Worm (Caenorhabditis elegans) whole organism, late embryonic: ENCODE results near the gene tdo-2.

Source experiments
- C38D4.7 ChIP-seq: fragments of 200-800 bp; sonication (Bioruptor generic); optimal IDR thresholded peaks from 2 replicates; lab custom pipeline; 2018; ENCODE audit warnings: mild to moderate bottlenecking, missing genetic modification characterization, moderate library complexity, missing compliant biosample characterization
- F13H6.1 ChIP-seq: sonication (generic microtip); optimal IDR thresholded peaks from 2 replicates; lab custom pipeline; 2016; ENCODE audit warnings: missing genetic modification characterization, missing compliant biosample characterization
- K09A11.1 ChIP-seq: sonication (generic microtip); optimal IDR thresholded peaks from 2 replicates; lab custom pipeline; 2017; ENCODE audit warnings: antibody characterized with exemption, mild to moderate bottlenecking, missing genetic modification characterization, missing compliant biosample characterization; ENCODE audit not compliant: insufficient read depth
- T23F11.4 ChIP-seq: fragments of 200-800 bp; sonication (Bioruptor generic); optimal IDR thresholded peaks from 2 replicates; lab custom pipeline; 2018; ENCODE audit warnings: mild to moderate bottlenecking, missing genetic modification characterization, missing compliant biosample characterization
- ahr-1 ChIP-seq: sonication (generic microtip); optimal IDR thresholded peaks from 2 replicates; lab custom pipeline; 2016; ENCODE audit warnings: missing genetic modification characterization, missing compliant biosample characterization
- ceh-18 ChIP-seq: sonication (generic microtip); optimal IDR thresholded peaks from 2 replicates; lab custom pipeline; 2016; ENCODE audit warnings: missing genetic modification characterization, missing compliant biosample characterization
- ceh-19 ChIP-seq: fragments of 200-800 bp; sonication (Bioruptor generic); optimal IDR thresholded peaks from 2 replicates; lab custom pipeline; 2018; ENCODE audit warnings: mild to moderate bottlenecking, missing genetic modification characterization, missing compliant biosample characterization
- ceh-2 ChIP-seq: sonication (generic microtip); optimal IDR thresholded peaks from 2 replicates; lab custom pipeline; 2016; ENCODE audit warnings: missing genotype, missing genetic modification characterization, missing compliant biosample characterization
- ceh-30 ChIP-seq: fragments of 150-350 bp; optimal IDR thresholded peaks from 2 replicates; lab custom pipeline; 2014; ENCODE audit warnings: missing biosample characterization, missing genetic modification characterization
- ceh-9 ChIP-seq: sonication (generic microtip); optimal IDR thresholded peaks from 2 replicates; lab custom pipeline; 2016; ENCODE audit warnings: mild to moderate bottlenecking, missing genetic modification characterization, inconsistent platforms, missing compliant biosample characterization
- che-1 ChIP-seq: sonication (generic microtip); optimal IDR thresholded peaks from 2 replicates; lab custom pipeline; 2016; ENCODE audit warnings: mild to moderate bottlenecking, missing genetic modification characterization, missing compliant biosample characterization
- dmd-4 ChIP-seq: sonication (generic microtip); optimal IDR thresholded peaks from 2 replicates; lab custom pipeline; 2016; ENCODE audit warnings: borderline replicate concordance, missing genetic modification characterization, missing compliant biosample characterization
- dve-1 ChIP-seq: sonication (generic microtip); optimal IDR thresholded peaks from 2 replicates; lab custom pipeline; 2017; ENCODE audit warnings: antibody characterized with exemption, mild to moderate bottlenecking, missing genetic modification characterization, missing compliant biosample characterization
- elt-2 ChIP-seq: sonication (generic microtip); optimal IDR thresholded peaks from 2 replicates; lab custom pipeline; 2016; ENCODE audit warnings: missing genetic modification reagents, missing genetic modification characterization, missing compliant biosample characterization
- elt-4 ChIP-seq: sonication (generic microtip); optimal IDR thresholded peaks from 2 replicates; lab custom pipeline; 2016; ENCODE audit warnings: missing genetic modification characterization, missing compliant biosample characterization
- ets-4 ChIP-seq: sonication (generic microtip); optimal IDR thresholded peaks from 2 replicates; lab custom pipeline; 2016; ENCODE audit warnings: missing genetic modification characterization, missing compliant biosample characterization
- fax-1 ChIP-seq: sonication (generic microtip); optimal IDR thresholded peaks from 2 replicates; lab custom pipeline; 2016; ENCODE audit warnings: missing genotype, missing genetic modification characterization, missing compliant biosample characterization
- fkh-6 ChIP-seq: sonication (generic microtip); optimal IDR thresholded peaks from 2 replicates; lab custom pipeline; 2016; ENCODE audit warnings: missing genetic modification characterization, missing compliant biosample characterization
- gmeb-2 ChIP-seq: sonication (generic microtip); optimal IDR thresholded peaks from 2 replicates; lab custom pipeline; 2016; ENCODE audit warnings: missing genetic modification characterization, inconsistent platforms, missing compliant biosample characterization
- hlh-30 ChIP-seq: sonication (generic microtip); optimal IDR thresholded peaks from 2 replicates; lab custom pipeline; 2017; ENCODE audit warnings: antibody characterized with exemption, missing genetic modification characterization, missing compliant biosample characterization; ENCODE audit not compliant: insufficient read depth
- lim-6 ChIP-seq: sonication (generic microtip); optimal IDR thresholded peaks from 2 replicates; lab custom pipeline; 2016; ENCODE audit warnings: missing genetic modification characterization, missing compliant biosample characterization
- lin-11 ChIP-seq: fragments of 200-800 bp; sonication (Bioruptor generic); optimal IDR thresholded peaks from 2 replicates; lab custom pipeline; 2018; ENCODE audit warnings: mild to moderate bottlenecking, missing genetic modification characterization, missing compliant biosample characterization
- mec-3 ChIP-seq: sonication (generic microtip); optimal IDR thresholded peaks from 2 replicates; lab custom pipeline; 2016; ENCODE audit warnings: borderline replicate concordance, missing genetic modification characterization, missing compliant biosample characterization
- odd-2 ChIP-seq: sonication (generic microtip); optimal IDR thresholded peaks from 2 replicates; lab custom pipeline; 2017; ENCODE audit warnings: antibody characterized with exemption, mild to moderate bottlenecking, missing genetic modification characterization, missing compliant biosample characterization
- pag-3 ChIP-seq: sonication (generic microtip); optimal IDR thresholded peaks from 2 replicates; lab custom pipeline; 2016; ENCODE audit warnings: missing compliant biosample characterization, missing genetic modification characterization, borderline replicate concordance
- pax-1 ChIP-seq: fragments of 150-350 bp; optimal IDR thresholded peaks from 2 replicates; lab custom pipeline; 2014; ENCODE audit warnings: missing biosample characterization, missing genetic modification characterization
- pha-4 ChIP-seq: fragments of 150-350 bp; optimal IDR thresholded peaks from 2 replicates; lab custom pipeline; 2018; ENCODE audit warnings: missing biosample characterization, missing genetic modification reagents, missing genetic modification characterization
- sox-2 ChIP-seq: fragments of 200-800 bp; sonication (Bioruptor generic); IDR thresholded peaks from 2 replicates; pipeline ENCODE4 v1.3.6; 2022; ENCODE audit warnings: missing genetic modification reagents, missing genetic modification characterization, missing compliant biosample characterization
- syd-9 ChIP-seq: sonication (generic microtip); optimal IDR thresholded peaks from 2 replicates; lab custom pipeline; 2016; ENCODE audit warnings: mild to moderate bottlenecking, missing genetic modification characterization, moderate library complexity, missing compliant biosample characterization
- tbx-7 ChIP-seq: sonication (generic microtip); optimal IDR thresholded peaks from 2 replicates; lab custom pipeline; 2016; ENCODE audit warnings: missing genotype, missing genetic modification characterization, missing compliant biosample characterization
- unc-55 ChIP-seq: sonication (generic microtip); optimal IDR thresholded peaks from 2 replicates; lab custom pipeline; 2017; ENCODE audit warnings: missing biosample characterization, missing genetic modification reagents, missing genetic modification characterization

Gene tdo-2

DNA sequence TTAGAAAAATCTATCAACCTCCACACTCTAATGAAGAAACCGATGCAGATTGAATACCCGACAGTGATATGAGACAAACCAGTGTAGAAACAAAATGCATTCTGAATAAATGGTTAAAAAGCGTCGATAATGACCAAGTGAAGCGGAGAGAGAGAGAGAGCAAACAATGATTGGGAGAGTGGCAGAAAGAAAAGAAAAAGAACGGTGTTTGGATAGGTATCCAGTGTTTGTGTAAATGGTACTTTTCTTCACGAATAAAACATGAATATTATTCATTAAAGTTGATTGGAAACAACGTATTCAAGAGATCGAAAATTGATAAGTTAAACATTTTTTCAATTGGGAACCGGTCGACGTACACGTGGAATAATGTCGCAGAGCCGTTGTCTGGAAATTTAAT, 50.3 kb downstream of the tdo-2 start, which contains the start of gene F01F1.15:
TSS of gene F01F1.15 (minus strand) at position 101 of the 400 bp plus-strand sequence.
- TF ChIP-seq elt-2 (tag; lab: Kevin White, UChicago), result no peak
- TF ChIP-seq ceh-19 (GFP tag; lab: Kevin White, UChicago), result no peak
- no peak for TF ChIP-seq mec-3
- no peak for TF ChIP-seq fax-1 (tag; lab: Kevin White, UChicago)
- TF ChIP-seq pag-3, result no peak
- no peak for TF ChIP-seq ets-4
- no peak for TF ChIP-seq hlh-30 (tag; lab: Kevin White, UChicago)
- TF ChIP-seq tbx-7 (tag; lab: Kevin White, UChicago), result no peak
- TF ChIP-seq ceh-2 (tag; lab: Kevin White, UChicago), result no peak
- TF ChIP-seq ceh-30 (tag; lab: Kevin White, UChicago), result no peak
- no peak for TF ChIP-seq pax-1
- no peak for TF ChIP-seq odd-2 (tag; lab: Kevin White, UChicago)
- TF ChIP-seq lim-6, result no peak
- TF ChIP-seq K09A11.1, result no peak
- no peak for TF ChIP-seq ahr-1 (tag; lab: Kevin White, UChicago)
- no peak for TF ChIP-seq syd-9 (tag; lab: Kevin White, UChicago)
- TF ChIP-seq F13H6.1 (tag; lab: Kevin White, UChicago), result no peak

DNA sequence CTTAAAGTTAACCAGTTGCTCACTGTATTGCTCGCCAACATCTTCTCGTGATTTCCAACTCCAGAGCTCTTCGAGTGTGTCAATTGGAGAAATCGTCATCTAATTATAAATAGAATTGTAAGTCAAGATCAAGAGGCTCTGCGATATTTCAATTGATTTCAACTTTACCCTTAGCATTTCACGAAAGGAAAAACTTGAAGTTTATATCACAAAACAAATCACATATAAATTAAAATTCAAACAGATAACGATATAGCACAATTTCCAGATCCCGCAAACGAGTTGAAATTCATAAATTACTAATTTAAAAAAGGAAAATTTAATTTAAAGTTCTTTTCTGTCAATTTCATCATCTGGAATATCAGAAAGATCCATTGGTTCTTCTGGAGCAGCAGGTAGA, 51.4 kb downstream of the tdo-2 start, which contains the start of gene eng-1:
TSS of gene eng-1 (minus strand) at position 101 of the 400 bp plus-strand sequence.
- TF ChIP-seq gmeb-2 (no peak), ceh-9 (tag; lab: Kevin White, UChicago) (no peak), C38D4.7 (GFP tag; lab: Kevin White, UChicago) (no peak), sox-2 (GFP tag; lab: Robert Waterston, UW) (no peak), lim-6 (no peak), elt-4 (tag; lab: Kevin White, UChicago) (no peak), unc-55 (no peak), dmd-4 (no peak), lin-11 (no peak), dve-1 (tag; lab: Kevin White, UChicago) (no peak), T23F11.4 (GFP tag; lab: Kevin White, UChicago) (no peak), pha-4 (no peak), ceh-18 (no peak), fkh-6 (tag; lab: Kevin White, UChicago) (no peak), che-1 (no peak)
- TF ChIP-seq, all 69 proteins: peak for 0
